Worm (Caenorhabditis elegans): ENCODE data around the gene F36H5.14.

ce11 chrII:1784799-1785198 is 9.5 kb downstream of the F36H5.14 start, which contains the start of gene C08F1.11:
- no peak for TF ChIP-seq flt-1 (GFP tag; IDR thresholded peaks at IDR 0.05)
- no peak for TF ChIP-seq tab-1 (GFP tag; IDR thresholded peaks at IDR 0.05)
- no peak for TF ChIP-seq med-1 (GFP tag; optimal IDR thresholded peaks at IDR 0.05; ENCODE audit: insufficient read depth)
- no peak for TF ChIP-seq klf-2 (GFP tag; conservative IDR thresholded peaks at IDR 0.05)
- no peak for TF ChIP-seq ztf-29 (GFP tag; IDR thresholded peaks at IDR 0.05)
